Fruit fly (Drosophila melanogaster) whole organism, prepupa: Measurements from ENCODE around the gene skl.

Experiments used
- Blimp-1 ChIP-seq: fragments of 200-800 bp; sonication (Bioruptor generic); optimal IDR thresholded peaks from 3 replicates; lab custom pipeline; 2017; ENCODE audit warnings: missing biosample characterization, missing genetic modification characterization, mild to moderate bottlenecking, moderate library complexity, missing genetic modification reagents
- CG10631 ChIP-seq: fragments of 200-800 bp; sonication (Bioruptor generic); optimal IDR thresholded peaks from 2 replicates; lab custom pipeline; 2016; ENCODE audit warnings: missing biosample characterization, missing genetic modification characterization
- Ets96B ChIP-seq: fragments of 200-800 bp; optimal IDR thresholded peaks from 2 replicates; lab custom pipeline; 2019; ENCODE audit warnings: missing biosample characterization, mild to moderate bottlenecking, missing genetic modification characterization, moderate library complexity

- TF ChIP-seq Ets96B (tag; lab: Kevin White, UChicago): no peak
- no peak for TF ChIP-seq Blimp-1 (GFP tag; lab: Kevin White, UChicago)
- TF ChIP-seq CG10631: no peak
Observed at dm6 chr3L:18430600-18430999, 9.1 kb downstream of the skl start.
